Fruit fly (Drosophila melanogaster) whole organism, embryonic: Measurements from ENCODE around the gene CG1983.
A peak's percentile ranks its signal among the peaks of the same experiment; 100 is the strongest.

Experiments
- CG10147 ChIP-seq: fragments of 200-800 bp; sonication (Bioruptor generic); optimal IDR thresholded peaks from 2 replicates; lab custom pipeline; 2019; ENCODE audit warnings: missing biosample characterization, mild to moderate bottlenecking, missing genetic modification characterization, moderate library complexity
- CG10209 ChIP-seq: fragments of 200-800 bp; sonication (Bioruptor generic); optimal IDR thresholded peaks from 3 replicates; lab custom pipeline; 2017; ENCODE audit warnings: missing biosample characterization, mild to moderate bottlenecking, missing genetic modification characterization, missing genetic modification reagents
- CG10654 ChIP-seq: fragments of 200-800 bp; sonication (Bioruptor generic); optimal IDR thresholded peaks from 2 replicates; lab custom pipeline; 2016; ENCODE audit warnings: missing biosample characterization, missing genetic modification characterization
- CG10959 ChIP-seq: fragments of 200-800 bp; sonication (Bioruptor generic); IDR thresholded peaks from 2 replicates; pipeline ENCODE4 v1.3.6; 2022; ENCODE audit warnings: missing biosample characterization, missing genetic modification characterization
- CG11723 ChIP-seq: fragments of 200-800 bp; sonication (Bioruptor generic); optimal IDR thresholded peaks from 2 replicates; lab custom pipeline; 2017; ENCODE audit warnings: missing biosample characterization, mild to moderate bottlenecking, missing genetic modification characterization
- CG1233 ChIP-seq: fragments of 200-800 bp; sonication (Bioruptor generic); optimal IDR thresholded peaks from 4 replicates; lab custom pipeline; 2018; ENCODE audit warnings: missing biosample characterization, mild to moderate bottlenecking, missing genetic modification characterization
- CG12769 ChIP-seq: fragments of 200-800 bp; sonication (Bioruptor generic); optimal IDR thresholded peaks from 2 replicates; lab custom pipeline; 2019; ENCODE audit warnings: missing biosample characterization, mild to moderate bottlenecking, missing genetic modification characterization, moderate library complexity
- CG13775 ChIP-seq: fragments of 200-800 bp; sonication (Bioruptor generic); optimal IDR thresholded peaks from 3 replicates; lab custom pipeline; 2017; ENCODE audit warnings: missing biosample characterization, mild to moderate bottlenecking, missing genetic modification characterization
- CG15514 ChIP-seq: fragments of 200-800 bp; sonication (Bioruptor generic); optimal IDR thresholded peaks from 3 replicates; lab custom pipeline; 2017; ENCODE audit warnings: missing biosample characterization, missing genetic modification characterization, mild to moderate bottlenecking, moderate library complexity, missing genetic modification reagents
- CG17612 ChIP-seq: fragments of 200-800 bp; sonication (Bioruptor generic); IDR thresholded peaks from 2 replicates; pipeline ENCODE4 v1.3.6; 2022; ENCODE audit warnings: missing biosample characterization, missing genetic modification characterization
- CG17829 ChIP-seq: fragments of 200-800 bp; optimal IDR thresholded peaks from 2 replicates; lab custom pipeline; 2019; ENCODE audit warnings: missing biosample characterization, mild to moderate bottlenecking, missing genetic modification characterization, moderate library complexity
- CG18011 ChIP-seq: fragments of 200-800 bp; sonication (Bioruptor generic); optimal IDR thresholded peaks from 2 replicates; lab custom pipeline; 2017; ENCODE audit warnings: missing biosample characterization, missing genetic modification characterization, mild to moderate bottlenecking, moderate library complexity, missing genotype
- CG18476 ChIP-seq: fragments of 200-800 bp; sonication (Bioruptor generic); optimal IDR thresholded peaks from 2 replicates; lab custom pipeline; 2016; ENCODE audit warnings: missing biosample characterization, mild to moderate bottlenecking, missing genetic modification characterization
- CG2199 ChIP-seq: fragments of 200-800 bp; sonication (Bioruptor generic); IDR thresholded peaks from 3 replicates; pipeline ENCODE4 v1.3.6; 2022; ENCODE audit warnings: missing biosample characterization, missing genetic modification characterization
- CG30431 ChIP-seq: fragments of 200-800 bp; sonication (Bioruptor generic); optimal IDR thresholded peaks from 2 replicates; lab custom pipeline; 2017; ENCODE audit warnings: missing biosample characterization, missing genetic modification characterization
- CG3163 ChIP-seq: fragments of 200-800 bp; sonication (Bioruptor generic); optimal IDR thresholded peaks from 3 replicates; lab custom pipeline; 2016; ENCODE audit warnings: missing biosample characterization, missing genetic modification characterization
- CG32532 ChIP-seq: fragments of 200-800 bp; sonication (Bioruptor generic); IDR thresholded peaks from 2 replicates; pipeline ENCODE4 v1.3.6; 2022; ENCODE audit warnings: missing biosample characterization, missing genetic modification characterization
- CG32772 ChIP-seq: fragments of 200-800 bp; sonication (Bioruptor generic); IDR thresholded peaks from 2 replicates; pipeline ENCODE4 v1.3.6; 2022; ENCODE audit warnings: missing biosample characterization, missing genetic modification characterization
- CG4424 ChIP-seq: fragments of 200-800 bp; sonication (Bioruptor generic); optimal IDR thresholded peaks from 3 replicates; lab custom pipeline; 2016; ENCODE audit warnings: missing biosample characterization, missing genetic modification characterization
- CG4617 ChIP-seq: fragments of 200-800 bp; sonication (Bioruptor generic); optimal IDR thresholded peaks from 3 replicates; lab custom pipeline; 2016; ENCODE audit warnings: missing biosample characterization, missing genetic modification characterization, borderline replicate concordance
- CG4730 ChIP-seq: fragments of 200-800 bp; sonication (Bioruptor generic); IDR thresholded peaks from 2 replicates; pipeline ENCODE4 v1.3.6; 2022; ENCODE audit warnings: missing biosample characterization, missing genetic modification characterization
- CG5953 ChIP-seq: fragments of 200-800 bp; sonication (Bioruptor generic); IDR thresholded peaks from 2 replicates; pipeline ENCODE4 v1.3.6; 2022; ENCODE audit warnings: missing biosample characterization, missing genetic modification characterization
- CG6254 ChIP-seq: fragments of 200-800 bp; sonication (Bioruptor generic); optimal IDR thresholded peaks from 3 replicates; lab custom pipeline; 2017; ENCODE audit warnings: mild to moderate bottlenecking, missing biosample characterization, missing genetic modification reagents, missing genetic modification characterization
- CG6683 ChIP-seq: fragments of 200-800 bp; sonication (Bioruptor generic); optimal IDR thresholded peaks from 2 replicates; lab custom pipeline; 2017; ENCODE audit warnings: missing biosample characterization, mild to moderate bottlenecking, missing genetic modification characterization, missing genetic modification reagents
- CG6765 ChIP-seq: fragments of 200-800 bp; sonication (Bioruptor generic); optimal IDR thresholded peaks from 3 replicates; lab custom pipeline; 2017; ENCODE audit warnings: missing biosample characterization, mild to moderate bottlenecking, missing genetic modification characterization
- CG7372 ChIP-seq: fragments of 200-800 bp; sonication (Bioruptor generic); IDR thresholded peaks from 2 replicates; pipeline ENCODE4 v1.3.6; 2022; ENCODE audit warnings: missing biosample characterization, missing genetic modification characterization
- CG9797 ChIP-seq: fragments of 200-800 bp; sonication (Bioruptor generic); optimal IDR thresholded peaks from 3 replicates; lab custom pipeline; 2018; ENCODE audit warnings: missing biosample characterization, mild to moderate bottlenecking, missing genetic modification characterization
- Dad ChIP-seq: fragments of 200-800 bp; sonication (Bioruptor generic); optimal IDR thresholded peaks from 3 replicates; lab custom pipeline; 2016; ENCODE audit warnings: missing biosample characterization, missing genetic modification characterization
- Ets97D ChIP-seq: fragments of 200-800 bp; sonication (Bioruptor generic); optimal IDR thresholded peaks from 3 replicates; lab custom pipeline; 2016; ENCODE audit warnings: missing biosample characterization, missing genetic modification characterization
- HHEX ChIP-seq: fragments of 200-800 bp; sonication (Bioruptor generic); optimal IDR thresholded peaks from 3 replicates; lab custom pipeline; 2017; ENCODE audit warnings: missing biosample characterization, mild to moderate bottlenecking, missing genetic modification characterization, missing genetic modification reagents
- HLH54F ChIP-seq: fragments of 200-800 bp; sonication (Bioruptor generic); optimal IDR thresholded peaks from 3 replicates; lab custom pipeline; 2016; ENCODE audit warnings: missing biosample characterization, missing genetic modification characterization
- HLHmδ ChIP-seq: fragments of 200-800 bp; sonication (Bioruptor generic); optimal IDR thresholded peaks from 2 replicates; lab custom pipeline; 2018; ENCODE audit warnings: missing biosample characterization, mild to moderate bottlenecking, missing genetic modification characterization, moderate library complexity
- Hr39 ChIP-seq: fragments of >200 bp; optimal IDR thresholded peaks from 2 replicates; lab custom pipeline; 2017
- Med ChIP-seq: fragments of 200-800 bp; sonication (Bioruptor generic); peaks from one replicate; lab custom pipeline; 2016; ENCODE audit warnings: missing biosample characterization, missing genetic modification characterization, mild to moderate bottlenecking, inconsistent platforms, moderate library complexity
- Opbp ChIP-seq: fragments of 200-800 bp; sonication (Bioruptor generic); IDR thresholded peaks from 3 replicates; pipeline ENCODE4 v1.3.6; 2022; ENCODE audit warnings: missing biosample characterization, missing genetic modification characterization; ENCODE audit not compliant: partially characterized antibody
- cad ChIP-seq: fragments of >200 bp; optimal IDR thresholded peaks from 2 replicates; lab custom pipeline; 2017; ENCODE audit warnings: missing biosample characterization, missing genetic modification characterization
- ci ChIP-seq: fragments of 200-800 bp; sonication (Bioruptor generic); IDR thresholded peaks from 3 replicates; pipeline ENCODE4 v1.3.6; 2022; ENCODE audit warnings: missing biosample characterization, missing genetic modification characterization
- ems ChIP-seq: fragments of 200-800 bp; sonication (Bioruptor generic); optimal IDR thresholded peaks from 3 replicates; lab custom pipeline; 2016; ENCODE audit warnings: missing biosample characterization, missing genetic modification characterization
- esg ChIP-seq: fragments of 200-800 bp; sonication (Bioruptor generic); conservative IDR thresholded peaks from 2 replicates; pipeline ENCODE4 v1.3.6; 2022; ENCODE audit warnings: missing biosample characterization, missing genetic modification characterization
- ind ChIP-seq: fragments of 200-800 bp; sonication (Bioruptor generic); optimal IDR thresholded peaks from 3 replicates; lab custom pipeline; 2016; ENCODE audit warnings: missing biosample characterization, missing genetic modification characterization
- kah ChIP-seq: fragments of 200-800 bp; sonication (Bioruptor generic); optimal IDR thresholded peaks from 2 replicates; lab custom pipeline; 2018; ENCODE audit warnings: missing biosample characterization, mild to moderate bottlenecking, missing genetic modification characterization
- mirr ChIP-seq: fragments of 200-800 bp; sonication (Bioruptor generic); optimal IDR thresholded peaks from 3 replicates; lab custom pipeline; 2018; ENCODE audit warnings: missing biosample characterization, mild to moderate bottlenecking, missing genetic modification characterization
- otp ChIP-seq: fragments of 200-800 bp; sonication (Bioruptor generic); IDR thresholded peaks from 3 replicates; pipeline ENCODE4, ENCODE4 v1.3.6; 2022; ENCODE audit warnings: missing biosample characterization, missing genetic modification characterization
- peb ChIP-seq: fragments of 200-800 bp; sonication (Bioruptor generic); IDR thresholded peaks from 2 replicates; pipeline ENCODE4 v1.3.6; 2022; ENCODE audit warnings: missing biosample characterization, missing genetic modification characterization
- scrt ChIP-seq: fragments of 200-800 bp; sonication (Bioruptor generic); optimal IDR thresholded peaks from 2 replicates; lab custom pipeline; 2018; ENCODE audit warnings: missing biosample characterization, mild to moderate bottlenecking, missing genetic modification characterization, moderate library complexity
- sens ChIP-seq: fragments of 200-800 bp; sonication (Bioruptor generic); peaks from one replicate; lab custom pipeline; 2016; ENCODE audit warnings: missing biosample characterization, missing genetic modification characterization
- sisA ChIP-seq: fragments of 200-800 bp; sonication (Bioruptor generic); IDR thresholded peaks from 2 replicates; pipeline ENCODE4 v1.3.6; 2022; ENCODE audit warnings: missing biosample characterization, missing genetic modification characterization
- slp2 ChIP-seq: fragments of 200-800 bp; sonication (Bioruptor generic); optimal IDR thresholded peaks from 2 replicates; lab custom pipeline; 2016; ENCODE audit warnings: missing biosample characterization, missing genetic modification characterization
- sob ChIP-seq: fragments of 200-800 bp; sonication (Bioruptor generic); IDR thresholded peaks from 2 replicates; pipeline ENCODE4 v1.3.6; 2022; ENCODE audit warnings: missing biosample characterization, missing genetic modification characterization
- stc ChIP-seq: fragments of 200-800 bp; sonication (Bioruptor generic); IDR thresholded peaks from 2 replicates; pipeline ENCODE4 v1.3.6; 2022; ENCODE audit warnings: missing biosample characterization, missing genetic modification characterization
- toy ChIP-seq: fragments of 200-800 bp; sonication (Bioruptor generic); IDR thresholded peaks from 2 replicates; pipeline ENCODE4 v1.3.6; 2022; ENCODE audit warnings: missing biosample characterization, missing genetic modification characterization
- wek ChIP-seq: fragments of 200-800 bp; sonication (Bioruptor generic); optimal IDR thresholded peaks from 3 replicates; lab custom pipeline; 2018; ENCODE audit warnings: missing biosample characterization, mild to moderate bottlenecking, missing genetic modification characterization, moderate library complexity

CG1983 gene

DNA sequence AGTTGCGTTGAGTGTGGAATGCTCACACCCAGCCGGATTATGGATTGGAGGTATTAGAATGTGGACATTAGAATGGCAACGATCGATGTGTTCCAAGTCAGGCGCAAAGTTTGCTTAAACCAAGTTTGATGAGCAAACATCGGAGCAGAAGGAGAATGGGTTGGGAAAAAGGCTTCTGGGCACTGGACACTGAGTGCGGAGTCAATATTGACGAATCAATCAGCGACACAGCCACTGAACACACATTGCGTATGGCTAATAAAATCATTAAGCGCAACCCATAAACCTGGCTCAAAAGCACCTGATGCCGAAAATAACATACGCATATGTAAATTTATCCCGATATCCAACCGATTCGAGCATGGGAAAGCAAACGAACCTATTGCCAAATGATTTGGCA lies 16.3 kb upstream of the CG1983 start:
- TF ChIP-seq CG32532 (GFP tag; lab: Robert Waterston, UW), result no peak
- no peak for TF ChIP-seq ems
- TF ChIP-seq HLHmδ (GFP tag; lab: Kevin White, UChicago), result no peak
- no peak for TF ChIP-seq CG3163 (GFP tag; lab: Kevin White, UChicago)
- TF ChIP-seq CG13775, result no peak
- peak; percentile 0 for TF ChIP-seq CG10209 (GFP tag; lab: Kevin White, UChicago)
- no peak for TF ChIP-seq Dad (GFP tag; lab: Kevin White, UChicago)
- TF ChIP-seq CG6254 (GFP tag; lab: Kevin White, UChicago), result no peak
- TF ChIP-seq CG1233, result no peak
- peak; percentile 25 for TF ChIP-seq mirr
- TF ChIP-seq wek (GFP tag; lab: Kevin White, UChicago), result peak; percentile 42
- TF ChIP-seq CG17612 (GFP tag; lab: Robert Waterston, UW), result 0 out of 2 replicates have a peak, but pooled peaks have one; percentile 24
- no peak for TF ChIP-seq Ets97D
- TF ChIP-seq ci (GFP tag; lab: Robert Waterston, UW), result peak; percentile 48; the same call in 2 of the 3 replicates
- peak; percentile 1 for TF ChIP-seq CG15514 (GFP tag; lab: Kevin White, UChicago)
- TF ChIP-seq Hr39, result no peak
- no peak for TF ChIP-seq CG6765
- no peak for TF ChIP-seq CG4617 (GFP tag; lab: Kevin White, UChicago)
- TF ChIP-seq CG18476, result no peak
- TF ChIP-seq esg (GFP tag; lab: Robert Waterston, UW), result no peak
- peak; percentile 55 for TF ChIP-seq sens (GFP tag; lab: Kevin White, UChicago)
- TF ChIP-seq Med (GFP tag; lab: Kevin White, UChicago), result peak; percentile 82
- peak; percentile 15 for TF ChIP-seq CG12769 (tag; lab: Kevin White, UChicago)
- TF ChIP-seq sob (GFP tag; lab: Robert Waterston, UW), result peak; percentile 35; the same call in 1 of the 2 replicates
- TF ChIP-seq stc (GFP tag; lab: Robert Waterston, UW), result peak; percentile 22; the same call in 1 of the 2 replicates
- no peak for TF ChIP-seq CG10147 (GFP tag; lab: Kevin White, UChicago)
- TF ChIP-seq toy, result no peak
- no peak for TF ChIP-seq CG11723 (GFP tag; lab: Kevin White, UChicago)
- no peak for TF ChIP-seq CG32772 (GFP tag; lab: Robert Waterston, UW)
- no peak for TF ChIP-seq CG4730 (GFP tag; lab: Robert Waterston, UW)
- peak; percentile 15 for TF ChIP-seq HHEX (GFP tag; lab: Kevin White, UChicago)
- no peak for TF ChIP-seq CG4424 (GFP tag; lab: Kevin White, UChicago)
- TF ChIP-seq CG9797 (GFP tag; lab: Kevin White, UChicago), result no peak
- TF ChIP-seq CG7372 (GFP tag; lab: Robert Waterston, UW), result no peak
- no peak for TF ChIP-seq ind (GFP tag; lab: Kevin White, UChicago)
- TF ChIP-seq CG2199, result no peak
- TF ChIP-seq CG5953 (GFP tag; lab: Robert Waterston, UW), result peak; percentile 20; the same call in 1 of the 2 replicates
- TF ChIP-seq HLH54F, result no peak
- TF ChIP-seq CG17829 (tag; lab: Kevin White, UChicago), result no peak
- no peak for TF ChIP-seq CG30431
- no peak for TF ChIP-seq Opbp (GFP tag; lab: Robert Waterston, UW)
- no peak for TF ChIP-seq peb
- TF ChIP-seq CG6683 (GFP tag; lab: Kevin White, UChicago), result no peak
- no peak for TF ChIP-seq scrt
- TF ChIP-seq CG10654, result no peak
- TF ChIP-seq sisA (GFP tag; lab: Robert Waterston, UW), result no peak
- TF ChIP-seq CG10959 (GFP tag; lab: Robert Waterston, UW), result no peak
- no peak for TF ChIP-seq kah
- TF ChIP-seq slp2, result no peak
- TF ChIP-seq CG18011 (GFP tag; lab: Kevin White, UChicago), result no peak
- 0 out of 3 replicates have a peak, but pooled peaks have one; percentile 22 for TF ChIP-seq otp
- no peak for TF ChIP-seq cad (GFP tag; lab: Kevin White, UChicago)
